Fruit fly (Drosophila melanogaster) whole organism, embryonic: Measurements from ENCODE around the gene Hpd.

ENCODE experiments used
- Asciz ChIP-seq: fragments of 200-800 bp; sonication (Bioruptor generic); optimal IDR thresholded peaks from 2 replicates; lab custom pipeline; 2017; ENCODE audit warnings: missing biosample characterization, mild to moderate bottlenecking, missing genetic modification characterization, missing genetic modification reagents
- CG10147 ChIP-seq: fragments of 200-800 bp; sonication (Bioruptor generic); optimal IDR thresholded peaks from 2 replicates; lab custom pipeline; 2019; ENCODE audit warnings: missing biosample characterization, mild to moderate bottlenecking, missing genetic modification characterization, moderate library complexity
- CG10565 ChIP-seq: fragments of 200-800 bp; sonication (Bioruptor generic); optimal IDR thresholded peaks from 3 replicates; lab custom pipeline; 2016; ENCODE audit warnings: missing biosample characterization, mild to moderate bottlenecking, missing genetic modification characterization
- CG13894 ChIP-seq: fragments of 200-800 bp; sonication (Bioruptor generic); optimal IDR thresholded peaks from 3 replicates; lab custom pipeline; 2018; ENCODE audit warnings: missing biosample characterization, mild to moderate bottlenecking, missing genetic modification characterization, moderate library complexity
- CG15269 ChIP-seq: fragments of 200-800 bp; sonication (Bioruptor generic); optimal IDR thresholded peaks from 2 replicates; lab custom pipeline; 2018; ENCODE audit warnings: missing biosample characterization, mild to moderate bottlenecking, missing genetic modification characterization, moderate library complexity
- CG15479 ChIP-seq: fragments of 200-800 bp; sonication (Bioruptor generic); optimal IDR thresholded peaks from 3 replicates; lab custom pipeline; 2019; ENCODE audit warnings: missing biosample characterization, mild to moderate bottlenecking, missing genetic modification characterization, moderate library complexity
- CG16813 ChIP-seq: fragments of 200-800 bp; sonication (Bioruptor generic); IDR thresholded peaks from 3 replicates; pipeline ENCODE4 v1.3.6; 2022; ENCODE audit warnings: missing biosample characterization, missing genetic modification characterization; ENCODE audit not compliant: partially characterized antibody
- CG17385 ChIP-seq: fragments of 200-800 bp; sonication (Bioruptor generic); optimal IDR thresholded peaks from 3 replicates; lab custom pipeline; 2018; ENCODE audit warnings: missing biosample characterization, mild to moderate bottlenecking, missing genetic modification characterization
- CG33557 ChIP-seq: fragments of 200-800 bp; sonication (Bioruptor generic); optimal IDR thresholded peaks from 2 replicates; lab custom pipeline; 2019; ENCODE audit warnings: missing biosample characterization, mild to moderate bottlenecking, missing genetic modification characterization, moderate library complexity
- CG4707 ChIP-seq: fragments of 200-800 bp; sonication (Bioruptor generic); optimal IDR thresholded peaks from 2 replicates; lab custom pipeline; 2018; ENCODE audit warnings: missing biosample characterization, mild to moderate bottlenecking, missing genetic modification characterization, moderate library complexity
- CG6813 ChIP-seq: fragments of 200-800 bp; sonication (Bioruptor generic); optimal IDR thresholded peaks from 2 replicates; lab custom pipeline; 2017; ENCODE audit warnings: missing biosample characterization, missing genetic modification characterization, mild to moderate bottlenecking, moderate library complexity, missing genetic modification reagents
- CG7556 ChIP-seq: fragments of 200-800 bp; sonication (Bioruptor generic); optimal IDR thresholded peaks from 2 replicates; lab custom pipeline; 2017; ENCODE audit warnings: missing biosample characterization, mild to moderate bottlenecking, missing genetic modification characterization
- CG7786 ChIP-seq: fragments of 200-800 bp; sonication (Bioruptor generic); optimal IDR thresholded peaks from 2 replicates; lab custom pipeline; 2016; ENCODE audit warnings: missing biosample characterization, missing genetic modification characterization
- CG8944 ChIP-seq: fragments of 200-800 bp; sonication (Bioruptor generic); optimal IDR thresholded peaks from 3 replicates; lab custom pipeline; 2016; ENCODE audit warnings: missing biosample characterization, missing genetic modification characterization
- CG9876 ChIP-seq: fragments of 200-800 bp; sonication (Bioruptor generic); optimal IDR thresholded peaks from 2 replicates; lab custom pipeline; 2016; ENCODE audit warnings: missing biosample characterization, missing genetic modification characterization
- D19A ChIP-seq: fragments of 200-800 bp; optimal IDR thresholded peaks from 3 replicates; lab custom pipeline; 2019; ENCODE audit warnings: missing biosample characterization, mild to moderate bottlenecking, missing genetic modification characterization, moderate library complexity
- Dfd ChIP-seq, 2 experiments: fragments of >200 bp; optimal IDR thresholded peaks; 2 replicates each; lab custom pipeline; 2017; ENCODE audit warnings: missing biosample characterization in 2 of 2, missing genetic modification characterization in 2 of 2
- ERR ChIP-seq: fragments of 200-800 bp; sonication (Bioruptor generic); optimal IDR thresholded peaks from 2 replicates; lab custom pipeline; 2016; ENCODE audit warnings: missing biosample characterization, missing genetic modification characterization
- H15 ChIP-seq: fragments of 200-800 bp; sonication (Bioruptor generic); IDR thresholded peaks from 3 replicates; pipeline ENCODE4 v1.3.6; 2022; ENCODE audit warnings: missing biosample characterization, missing genetic modification characterization
- HLH4C ChIP-seq: fragments of 200-800 bp; sonication (Bioruptor generic); IDR thresholded peaks from 3 replicates; pipeline ENCODE4 v1.3.6; 2022; ENCODE audit warnings: missing biosample characterization, missing genetic modification characterization; ENCODE audit not compliant: partially characterized antibody
- Max ChIP-seq: fragments of 200-800 bp; sonication (Bioruptor generic); optimal IDR thresholded peaks from 2 replicates; lab custom pipeline; 2016; ENCODE audit warnings: missing biosample characterization, mild to moderate bottlenecking, missing genetic modification characterization
- Oaz ChIP-seq: fragments of 200-800 bp; sonication (Bioruptor generic); IDR thresholded peaks from 2 replicates; pipeline ENCODE4 v1.3.6; 2022; ENCODE audit warnings: missing biosample characterization, missing genetic modification characterization
- Six4 ChIP-seq: fragments of 200-800 bp; sonication (Bioruptor generic); optimal IDR thresholded peaks from 2 replicates; lab custom pipeline; 2016; ENCODE audit warnings: missing biosample characterization, missing genetic modification characterization
- aop ChIP-seq: fragments of 200-800 bp; sonication (Bioruptor generic); IDR thresholded peaks from 2 replicates; pipeline ENCODE4 v1.3.6; 2022; ENCODE audit warnings: missing biosample characterization, missing genetic modification characterization
- ara ChIP-seq: fragments of 200-800 bp; sonication (Bioruptor generic); IDR thresholded peaks from 2 replicates; pipeline ENCODE4 v1.3.6; 2022; ENCODE audit warnings: missing biosample characterization, missing genetic modification characterization
- ase ChIP-seq: fragments of 200-800 bp; sonication (Bioruptor generic); IDR thresholded peaks from 3 replicates; pipeline ENCODE4 v1.3.6; 2022; ENCODE audit warnings: missing biosample characterization, missing genetic modification characterization
- br ChIP-seq: fragments of >200 bp; optimal IDR thresholded peaks from 2 replicates; lab custom pipeline; 2017
- cg ChIP-seq: fragments of 200-800 bp; sonication (Bioruptor generic); optimal IDR thresholded peaks from 3 replicates; lab custom pipeline; 2019; ENCODE audit warnings: missing biosample characterization, mild to moderate bottlenecking, missing genetic modification characterization, moderate library complexity
- crol ChIP-seq: fragments of 200-800 bp; sonication (Bioruptor generic); IDR thresholded peaks from 2 replicates; pipeline ENCODE4 v1.3.6; 2022; ENCODE audit warnings: missing biosample characterization, missing genetic modification characterization
- dimm ChIP-seq: fragments of 200-800 bp; sonication (Bioruptor generic); IDR thresholded peaks from 2 replicates; pipeline ENCODE4 v1.3.6; 2022; ENCODE audit warnings: missing biosample characterization, missing genetic modification characterization
- esg ChIP-seq: fragments of 200-800 bp; sonication (Bioruptor generic); conservative IDR thresholded peaks from 2 replicates; pipeline ENCODE4 v1.3.6; 2022; ENCODE audit warnings: missing biosample characterization, missing genetic modification characterization
- gfzf ChIP-seq: fragments of 200-800 bp; sonication (Bioruptor generic); optimal IDR thresholded peaks from 2 replicates; lab custom pipeline; 2016; ENCODE audit warnings: missing biosample characterization, mild to moderate bottlenecking, missing genetic modification characterization, moderate library complexity
- gt ChIP-seq: fragments of 200-800 bp; sonication (Bioruptor generic); IDR thresholded peaks from 2 replicates; pipeline ENCODE4 v1.3.6; 2022; ENCODE audit warnings: missing biosample characterization, missing genetic modification characterization
- hb ChIP-seq: fragments of 200-800 bp; sonication (Bioruptor generic); IDR thresholded peaks from 3 replicates; pipeline ENCODE4 v1.3.6; 2022; ENCODE audit warnings: missing biosample characterization, missing genetic modification characterization; ENCODE audit not compliant: partially characterized antibody
- insv ChIP-seq, 2 experiments: fragments of 200-800 bp; sonication (Bioruptor generic); optimal IDR thresholded peaks; 3 replicates each; lab custom pipeline; 2016 to 2018; ENCODE audit warnings: missing biosample characterization in 2 of 2, missing genetic modification characterization in 2 of 2
- jigr1 ChIP-seq: fragments of 200-800 bp; sonication (Bioruptor generic); IDR thresholded peaks from 3 replicates; pipeline ENCODE4 v1.3.6; 2022; ENCODE audit warnings: missing biosample characterization, missing genetic modification characterization
- knrl ChIP-seq: fragments of 200-800 bp; sonication (Bioruptor generic); IDR thresholded peaks from 3 replicates; pipeline ENCODE4 v1.3.6; 2022; ENCODE audit warnings: missing biosample characterization, missing genetic modification characterization; ENCODE audit not compliant: partially characterized antibody
- lola ChIP-seq, 3 experiments: fragments of >200 bp in 2 of 3; fragments of 200-800 bp in 1 of 3; sonication (Bioruptor generic) in 1 of 3; optimal IDR thresholded peaks; 2 replicates each; lab custom pipeline; 2017 to 2019; ENCODE audit warnings: missing biosample characterization in 3 of 3, missing genetic modification characterization in 3 of 3, mild to moderate bottlenecking in 1 of 3, moderate library complexity in 1 of 3
- luna ChIP-seq: fragments of 200-800 bp; sonication (Bioruptor generic); optimal IDR thresholded peaks from 2 replicates; lab custom pipeline; 2016; ENCODE audit warnings: missing biosample characterization, missing genetic modification characterization
- maf-S ChIP-seq: fragments of 200-800 bp; sonication (Bioruptor generic); optimal IDR thresholded peaks from 2 replicates; lab custom pipeline; 2016; ENCODE audit warnings: missing biosample characterization, missing genetic modification characterization
- odd ChIP-seq: fragments of 200-800 bp; sonication (Bioruptor generic); optimal IDR thresholded peaks from 2 replicates; lab custom pipeline; 2017; ENCODE audit warnings: missing biosample characterization, mild to moderate bottlenecking, missing genetic modification characterization
- p53 ChIP-seq: fragments of 200-800 bp; sonication (Bioruptor generic); optimal IDR thresholded peaks from 2 replicates; lab custom pipeline; 2016; ENCODE audit warnings: missing biosample characterization, missing genetic modification characterization
- pb ChIP-seq: fragments of 200-800 bp; sonication (Bioruptor generic); optimal IDR thresholded peaks from 3 replicates; lab custom pipeline; 2016; ENCODE audit warnings: missing biosample characterization, missing genetic modification characterization
- ro ChIP-seq: fragments of 200-800 bp; sonication (Bioruptor generic); IDR thresholded peaks from 2 replicates; pipeline ENCODE4 v1.3.6; 2022; ENCODE audit warnings: missing biosample characterization, missing genetic modification characterization
- sc ChIP-seq, 3 experiments: fragments of >200 bp in 2 of 3; fragments of 200-800 bp in 1 of 3; sonication (Bioruptor generic) in 1 of 3; optimal IDR thresholded peaks; 2 replicates in 2 of 3; 3 replicates in 1 of 3; lab custom pipeline; 2017; ENCODE audit warnings: mild to moderate bottlenecking in 1 of 3, missing biosample characterization in 1 of 3, missing genetic modification characterization in 1 of 3, missing genetic modification reagents in 1 of 3
- scrt ChIP-seq: fragments of 200-800 bp; sonication (Bioruptor generic); optimal IDR thresholded peaks from 2 replicates; lab custom pipeline; 2018; ENCODE audit warnings: missing biosample characterization, mild to moderate bottlenecking, missing genetic modification characterization, moderate library complexity
- slp2 ChIP-seq: fragments of 200-800 bp; sonication (Bioruptor generic); optimal IDR thresholded peaks from 2 replicates; lab custom pipeline; 2016; ENCODE audit warnings: missing biosample characterization, missing genetic modification characterization
- vfl ChIP-seq: fragments of 200-800 bp; sonication (Bioruptor generic); optimal IDR thresholded peaks from 2 replicates; lab custom pipeline; 2016; ENCODE audit warnings: missing biosample characterization, missing genetic modification characterization
- wor ChIP-seq: fragments of 200-800 bp; sonication (Bioruptor generic); IDR thresholded peaks from 2 replicates; pipeline ENCODE4 v1.3.6; 2022; ENCODE audit warnings: missing biosample characterization, missing genetic modification characterization

Hpd gene

DNA sequence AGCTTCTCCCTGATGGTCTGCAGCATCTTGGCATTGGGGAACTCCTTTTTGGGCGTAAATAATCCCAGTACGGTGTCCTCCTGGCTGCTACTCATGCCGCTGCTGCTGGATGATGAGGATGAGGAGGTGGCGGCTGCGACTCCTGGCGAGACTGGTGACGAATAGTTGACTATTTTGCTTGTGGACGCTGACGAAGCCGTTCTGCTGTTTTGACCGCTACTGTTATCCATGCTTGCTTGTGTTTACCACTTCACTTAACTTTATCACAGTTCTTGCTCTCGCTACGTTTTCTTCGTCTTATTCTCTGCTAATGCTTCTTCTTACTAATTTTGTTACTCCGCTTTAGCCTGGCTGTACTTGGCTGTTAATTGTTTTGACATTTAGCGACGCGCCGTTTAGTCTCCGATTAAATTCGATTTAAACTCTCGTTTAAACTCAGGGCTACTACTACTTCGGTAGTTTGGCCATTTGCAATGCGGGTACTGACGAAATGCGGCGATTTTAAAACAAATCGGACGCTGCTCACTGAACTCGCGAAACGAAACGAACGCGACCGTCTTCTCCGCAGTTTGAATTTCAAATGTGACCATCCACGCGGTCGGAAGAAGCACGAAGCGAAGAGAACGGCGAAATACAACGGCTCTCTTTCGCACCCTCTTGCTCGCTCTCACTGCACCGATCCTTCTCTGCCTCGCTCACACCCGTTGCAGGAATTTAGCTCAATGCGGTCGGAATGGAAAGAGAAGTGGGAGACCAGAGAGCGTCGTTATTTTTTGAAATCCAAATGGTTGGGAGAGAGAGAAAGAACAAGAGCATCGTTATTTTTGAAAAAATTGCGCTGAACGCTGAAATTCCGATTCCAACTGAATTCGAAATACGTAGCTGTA, 38.4 kb downstream of the Hpd start, which contains the start of gene trbl (continued):
- TF ChIP-seq luna (GFP tag; lab: Kevin White, UChicago), result no peak
- no peak for TF ChIP-seq CG10565
- TF ChIP-seq CG9876 (GFP tag; lab: Kevin White, UChicago), result no peak
- peak; percentile 26 for TF ChIP-seq CG4707 (GFP tag; lab: Kevin White, UChicago)
- peak; percentile 91 for TF ChIP-seq CG17385 (GFP tag; lab: Kevin White, UChicago)
- TF ChIP-seq cg (GFP tag; lab: Kevin White, UChicago), result peak; percentile 38
- no peak for TF ChIP-seq vfl (GFP tag; lab: Kevin White, UChicago)
- peak; percentile 73 for TF ChIP-seq HLH4C
- no peak for TF ChIP-seq Dfd (GFP tag; optimal IDR thresholded peaks at IDR 0.05; lab: Kevin White, UChicago)
- TF ChIP-seq ro (GFP tag; lab: Robert Waterston, UW), result no peak
- no peak for TF ChIP-seq br (lab: Kevin White, UChicago)
- peak; percentile 6 for TF ChIP-seq scrt
- TF ChIP-seq aop (GFP tag; lab: Robert Waterston, UW), result no peak
- no peak for TF ChIP-seq hb (GFP tag; lab: Robert Waterston, UW)
- no peak for TF ChIP-seq sc (optimal IDR thresholded peaks at IDR 0.05; lab: Kevin White, UChicago)
- TF ChIP-seq sc (GFP tag; optimal IDR thresholded peaks at IDR 0.05; lab: Kevin White, UChicago), result no peak
- peak; percentile 59; the same call in 2 of the 3 replicates for TF ChIP-seq CG16813 (GFP tag; lab: Robert Waterston, UW)
- TF ChIP-seq CG7786 (GFP tag; lab: Kevin White, UChicago), result no peak
- TF ChIP-seq Max (GFP tag; lab: Kevin White, UChicago), result peak; percentile 26
- peak; percentile 27 for TF ChIP-seq CG15269 (tag; lab: Kevin White, UChicago)
- TF ChIP-seq p53 (GFP tag; lab: Kevin White, UChicago), result no peak
- no peak for TF ChIP-seq crol (GFP tag; lab: Robert Waterston, UW)
- no peak; the same call in 2 of the 3 replicates for TF ChIP-seq knrl (GFP tag; lab: Robert Waterston, UW)
- TF ChIP-seq Asciz (GFP tag; lab: Kevin White, UChicago), result no peak
- no peak for TF ChIP-seq gt (GFP tag; lab: Robert Waterston, UW)
- peak; percentile 26 for TF ChIP-seq D19A (tag; lab: Kevin White, UChicago)
- TF ChIP-seq maf-S, result no peak
- TF ChIP-seq slp2 (GFP tag; lab: Kevin White, UChicago), result no peak
- TF ChIP-seq Oaz (GFP tag; lab: Robert Waterston, UW), result no peak
- TF ChIP-seq pb, result no peak
- TF ChIP-seq jigr1 (GFP tag; lab: Robert Waterston, UW), result no peak
- no peak for TF ChIP-seq CG8944 (GFP tag; lab: Kevin White, UChicago)
- no peak for TF ChIP-seq lola (GFP tag; optimal IDR thresholded peaks at IDR 0.05; lab: Kevin White, UChicago)
- no peak for TF ChIP-seq ase (GFP tag; lab: Robert Waterston, UW)
- peak; percentile 59 for TF ChIP-seq gfzf (GFP tag; lab: Kevin White, UChicago)
- no peak for TF ChIP-seq dimm (GFP tag; lab: Robert Waterston, UW)
- no peak for TF ChIP-seq Six4 (GFP tag; lab: Kevin White, UChicago)
- no peak for TF ChIP-seq esg (GFP tag; lab: Robert Waterston, UW)
- no peak for TF ChIP-seq CG10147 (GFP tag; lab: Kevin White, UChicago)
- no peak for TF ChIP-seq odd (GFP tag; lab: Kevin White, UChicago)
- TF ChIP-seq CG33557, result no peak
- no peak for TF ChIP-seq wor
- TF ChIP-seq CG7556, result peak; percentile 8
- TF ChIP-seq insv (GFP tag; optimal IDR thresholded peaks at IDR 0.05; lab: Kevin White, UChicago), result peak in 1 of 2 experiments; percentile 72
- TF ChIP-seq ERR (GFP tag; lab: Kevin White, UChicago), result no peak
- TF ChIP-seq CG6813 (GFP tag; lab: Kevin White, UChicago), result no peak
- TF ChIP-seq CG15479 (GFP tag; lab: Kevin White, UChicago), result peak; percentile 75
- TF ChIP-seq ara, result peak; percentile 49
- TF ChIP-seq H15 (GFP tag; lab: Robert Waterston, UW), result no peak
- TF ChIP-seq CG13894, result peak; percentile 79
